Worm (Caenorhabditis elegans) whole organism, L2 larva: ENCODE results near the gene T10B5.3.

Experiments
- aly-2 ChIP-seq: fragments of 150-350 bp; optimal IDR thresholded peaks from 2 replicates; lab custom pipeline; 2014; ENCODE audit warnings: missing biosample characterization, missing genetic modification characterization
- blmp-1 ChIP-seq: sonication (generic microtip); optimal IDR thresholded peaks from 2 replicates; lab custom pipeline; 2017; ENCODE audit warnings: missing genetic modification characterization, mild to moderate bottlenecking, missing compliant biosample characterization, antibody characterized with exemption, moderate library complexity; ENCODE audit not compliant: insufficient read depth
- egl-27 ChIP-seq: sonication (generic microtip); optimal IDR thresholded peaks from 3 replicates; lab custom pipeline; 2017; ENCODE audit warnings: missing biosample characterization, missing genetic modification reagents, missing genetic modification characterization
- elt-3 ChIP-seq: sonication (generic microtip); optimal IDR thresholded peaks from 2 replicates; lab custom pipeline; 2017; ENCODE audit warnings: missing biosample characterization, missing genetic modification characterization
- nhr-10 ChIP-seq: sonication (generic microtip); optimal IDR thresholded peaks from 2 replicates; lab custom pipeline; 2017; ENCODE audit warnings: missing biosample characterization, missing genetic modification characterization
- nhr-12 ChIP-seq: fragments of 150-350 bp; optimal IDR thresholded peaks from 2 replicates; lab custom pipeline; 2014; ENCODE audit warnings: missing biosample characterization, missing genetic modification characterization
- nhr-77 ChIP-seq: fragments of 150-350 bp; optimal IDR thresholded peaks from 2 replicates; lab custom pipeline; 2014; ENCODE audit warnings: missing biosample characterization, missing genetic modification characterization
- skn-1 ChIP-seq: sonication (generic microtip); optimal IDR thresholded peaks from 2 replicates; lab custom pipeline; 2017; ENCODE audit warnings: missing biosample characterization, missing genetic modification characterization
- snpc-4 ChIP-seq: fragments of 150-350 bp; optimal IDR thresholded peaks from 2 replicates; lab custom pipeline; 2014; ENCODE audit warnings: missing biosample characterization, missing genetic modification characterization
- unc-39 ChIP-seq: fragments of 150-350 bp; optimal IDR thresholded peaks from 2 replicates; lab custom pipeline; 2014; ENCODE audit warnings: missing biosample characterization, missing genetic modification characterization
- unc-62 ChIP-seq: fragments of 150-350 bp; optimal IDR thresholded peaks from 2 replicates; lab custom pipeline; 2014; ENCODE audit warnings: missing biosample characterization, missing genetic modification reagents, missing genetic modification characterization
- zag-1 ChIP-seq: fragments of 150-350 bp; optimal IDR thresholded peaks from 2 replicates; lab custom pipeline; 2014; ENCODE audit warnings: missing biosample characterization, missing genetic modification characterization
- ztf-11 ChIP-seq: sonication (generic microtip); optimal IDR thresholded peaks from 2 replicates; lab custom pipeline; 2017; ENCODE audit warnings: missing biosample characterization, missing genetic modification characterization

DNA sequence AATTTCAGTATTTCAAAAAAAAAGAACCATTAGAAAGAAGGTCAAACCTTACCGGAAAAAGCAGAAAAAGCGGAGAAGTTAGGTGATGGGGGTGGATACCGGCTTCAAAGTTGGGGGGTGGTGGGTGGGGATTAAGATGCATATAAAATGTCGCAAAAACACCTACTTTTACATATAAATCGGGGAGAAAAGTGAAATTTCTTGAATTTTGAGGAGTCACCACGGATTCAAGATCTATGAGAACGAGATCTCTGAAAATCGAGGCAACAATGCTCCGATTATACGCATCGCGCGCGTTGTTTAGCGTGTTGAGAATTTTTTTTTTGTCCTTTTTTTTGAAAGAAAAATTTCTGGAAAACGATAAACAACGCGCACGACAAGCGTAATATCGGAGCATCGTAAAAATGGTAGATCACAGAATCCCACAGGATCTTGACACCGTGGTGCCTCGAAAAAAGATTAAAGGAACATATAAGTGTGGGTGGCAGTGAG, 6.0 kb upstream of the T10B5.3 start:
- TF ChIP-seq zag-1 (tag; lab: Kevin White, UChicago) (no peak), unc-62 (GFP tag; lab: Kevin White, UChicago) (no peak), aly-2 (no peak), nhr-77 (tag; lab: Kevin White, UChicago) (no peak), nhr-12 (tag; lab: Kevin White, UChicago) (no peak), ztf-11 (no peak), nhr-10 (tag; lab: Kevin White, UChicago) (no peak), skn-1 (no peak), snpc-4 (tag; lab: Kevin White, UChicago) (no peak), blmp-1 (tag; lab: Kevin White, UChicago) (no peak), egl-27 (tag; lab: Kevin White, UChicago) (no peak), unc-39 (tag; lab: Kevin White, UChicago) (no peak), elt-3 (tag; lab: Kevin White, UChicago) (no peak)
